Fruit fly (Drosophila melanogaster): Measurements from ENCODE around the gene RnpS1.

Gene RnpS1

DNA sequence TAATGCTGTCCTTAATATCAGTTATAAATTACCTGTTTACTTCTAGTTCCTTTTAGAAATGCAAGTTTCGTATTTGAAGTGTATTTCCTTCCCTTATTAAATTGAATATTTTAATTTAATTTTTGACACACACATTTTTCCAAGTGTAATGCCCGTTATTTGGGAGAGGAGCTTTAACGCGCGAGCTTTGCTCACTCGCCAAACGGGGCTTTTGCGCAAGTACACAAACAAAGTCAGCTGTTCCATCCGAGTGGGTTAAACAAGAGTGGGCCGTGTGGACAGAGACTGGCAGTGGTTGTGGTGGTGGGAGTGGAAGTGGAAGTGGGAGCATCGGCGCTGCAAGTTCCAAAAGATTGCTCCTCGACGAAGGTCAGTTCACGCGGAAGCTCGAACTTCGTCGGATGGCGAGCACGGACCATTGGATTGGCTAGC is 29.3 kb downstream of the RnpS1 start, which contains the start of gene CG8301:
Gene CG8301 (plus strand): TSS at position 218 of the 432 bp plus-strand sequence.
- TF ChIP-seq Myc (optimal IDR thresholded peaks at IDR 0.05) (no peak), foxo (GFP tag; optimal IDR thresholded peaks at IDR 0.05) (peak in 1 of 2 experiments; percentile 12), h (GFP tag; optimal IDR thresholded peaks at IDR 0.05) (peak; percentile 15), OdsH (GFP tag; optimal IDR thresholded peaks at IDR 0.05) (no peak), sv (GFP tag; optimal IDR thresholded peaks at IDR 0.05) (no peak), HLH106 (tag; optimal IDR thresholded peaks at IDR 0.05) (peak; percentile 19), Rel (GFP tag; optimal IDR thresholded peaks at IDR 0.05) (no peak), Rel (tag; optimal IDR thresholded peaks at IDR 0.05) (peak; percentile 41)

DNA sequence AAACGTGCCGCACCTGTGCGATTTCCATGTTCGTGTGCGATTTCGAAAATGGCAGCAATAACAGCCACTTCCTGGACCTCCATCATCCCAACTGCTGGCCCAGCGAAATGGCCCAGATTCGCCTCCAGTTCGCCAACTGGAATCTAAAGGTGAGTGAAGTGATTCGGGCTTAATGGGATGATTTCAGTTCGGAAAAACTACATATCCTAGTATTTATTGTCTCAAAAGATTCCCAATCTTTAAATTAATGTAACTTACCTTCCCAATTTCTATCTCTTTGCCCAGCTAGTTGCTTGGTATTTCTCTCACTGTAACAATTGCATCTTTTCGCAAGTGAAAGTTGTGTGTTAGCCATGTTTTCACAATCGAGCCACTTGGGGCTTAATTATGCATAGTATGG is 30.1 kb downstream of the RnpS1 start:
- TF ChIP-seq sage (GFP tag; optimal IDR thresholded peaks at IDR 0.05) (no peak), HLH106 (tag; optimal IDR thresholded peaks at IDR 0.05) (no peak), brk (GFP tag; optimal IDR thresholded peaks at IDR 0.05) (no peak), tai (GFP tag; optimal IDR thresholded peaks at IDR 0.05) (no peak), Hnf4 (GFP tag; optimal IDR thresholded peaks at IDR 0.05) (no peak), Sp1 (GFP tag; optimal IDR thresholded peaks at IDR 0.05) (no peak), Hr78 (GFP tag; optimal IDR thresholded peaks at IDR 0.05) (no peak)

DNA sequence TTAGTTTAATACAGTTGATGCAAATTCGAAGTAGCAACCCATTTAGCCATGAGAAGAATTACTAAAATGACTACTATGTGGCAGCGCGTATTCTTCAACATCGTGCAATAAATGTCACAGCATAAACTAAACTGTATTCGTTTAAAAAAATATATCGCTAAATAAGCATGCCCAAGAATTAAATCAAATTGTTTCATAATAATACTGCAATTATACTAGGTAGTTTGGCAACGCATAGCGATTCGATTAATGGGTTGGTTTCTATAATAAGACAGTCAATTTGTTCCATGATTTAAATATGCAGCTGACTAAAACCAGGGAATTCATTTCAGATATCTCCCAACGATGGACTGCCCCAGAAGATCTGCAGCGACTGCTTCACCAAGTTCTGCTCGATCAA is 31.3 kb downstream of the RnpS1 start, which contains the start of gene CG33654:
Gene CG33654 (minus strand): TSS at position 101 of the 400 bp plus-strand sequence.
- TF ChIP-seq foxo (GFP tag; optimal IDR thresholded peaks at IDR 0.05) (no peak), CrebA (GFP tag; optimal IDR thresholded peaks at IDR 0.05; ENCODE audit: borderline replicate concordance) (no peak), brk (GFP tag; optimal IDR thresholded peaks at IDR 0.05) (no peak), sage (GFP tag; optimal IDR thresholded peaks at IDR 0.05) (no peak), ey (GFP tag; optimal IDR thresholded peaks at IDR 0.05) (no peak), OdsH (GFP tag; optimal IDR thresholded peaks at IDR 0.05) (no peak), dl (GFP tag; optimal IDR thresholded peaks at IDR 0.05; ENCODE audit: insufficient read depth in 1 of 2, partially characterized antibody in 2 of 2) (no peak), Jra (GFP tag; optimal IDR thresholded peaks at IDR 0.05) (no peak), Vsx2 (GFP tag; optimal IDR thresholded peaks at IDR 0.05; ENCODE audit: partially characterized antibody) (no peak), Rel (GFP tag; optimal IDR thresholded peaks at IDR 0.05) (no peak), Rel (tag; optimal IDR thresholded peaks at IDR 0.05) (no peak), br (GFP tag; optimal IDR thresholded peaks at IDR 0.05) (no peak), Myc (optimal IDR thresholded peaks at IDR 0.05) (no peak), HLH106 (tag; optimal IDR thresholded peaks at IDR 0.05) (no peak), CG32264 (GFP tag; optimal IDR thresholded peaks at IDR 0.05) (no peak), pan (optimal IDR thresholded peaks at IDR 0.05) (no peak)

DNA sequence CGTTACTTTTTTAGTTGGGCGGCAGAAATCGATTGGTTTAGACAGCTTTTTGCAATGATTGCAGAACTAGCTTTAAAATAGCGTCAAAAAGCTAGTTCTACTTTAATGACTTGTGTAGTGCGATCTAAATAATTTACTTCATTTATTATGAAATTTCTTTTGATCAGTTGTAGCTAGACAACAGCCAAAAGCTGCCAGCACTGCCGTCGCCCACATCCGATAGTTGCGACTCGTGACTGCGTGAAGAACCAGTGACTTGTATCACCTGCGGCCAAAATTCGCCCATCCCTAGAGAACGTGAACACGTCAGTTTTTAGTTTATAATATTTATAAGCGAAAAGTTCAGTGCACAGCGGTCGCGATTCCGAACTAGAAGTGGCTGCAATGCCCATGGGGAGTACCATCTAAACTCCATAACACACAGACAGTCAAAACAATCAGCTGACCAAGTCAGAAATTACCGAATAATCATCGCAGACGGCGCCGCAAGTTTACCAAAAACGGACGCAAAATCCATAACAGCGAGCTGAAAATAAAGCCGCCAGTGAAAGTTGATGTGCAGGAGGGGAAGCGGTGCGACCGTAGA is 34.9 kb downstream of the RnpS1 start, which contains the start of gene P58IPK:
Gene P58IPK (plus strand): TSS at position 280 of the 586 bp plus-strand sequence.
- TF ChIP-seq foxo (GFP tag; optimal IDR thresholded peaks at IDR 0.05), result peak in 1 of 2 experiments; percentile 66
- no peak for TF ChIP-seq Hnf4 (GFP tag; optimal IDR thresholded peaks at IDR 0.05)
- TF ChIP-seq OdsH (GFP tag; optimal IDR thresholded peaks at IDR 0.05), result no peak
- TF ChIP-seq fru (GFP tag; optimal IDR thresholded peaks at IDR 0.05), result no peak
- peak; percentile 91 for TF ChIP-seq woc (GFP tag; optimal IDR thresholded peaks at IDR 0.05)
- TF ChIP-seq usp (GFP tag; optimal IDR thresholded peaks at IDR 0.05), result no peak
- TF ChIP-seq Abd-B (GFP tag; optimal IDR thresholded peaks at IDR 0.05), result no peak
- peak; percentile 46 for TF ChIP-seq CG32264 (GFP tag; optimal IDR thresholded peaks at IDR 0.05)
- TF ChIP-seq CG9705 (GFP tag; optimal IDR thresholded peaks at IDR 0.05), result peak; percentile 28
- peak; percentile 38 for TF ChIP-seq GATAd (GFP tag; optimal IDR thresholded peaks at IDR 0.05)
- peak; percentile 59 for TF ChIP-seq HLH106 (tag; optimal IDR thresholded peaks at IDR 0.05)
- TF ChIP-seq pan (optimal IDR thresholded peaks at IDR 0.05), result no peak
- no peak for TF ChIP-seq Mio (GFP tag; optimal IDR thresholded peaks at IDR 0.05)
- TF ChIP-seq dmrt93B (GFP tag; optimal IDR thresholded peaks at IDR 0.05), result peak; percentile 14
- no peak for TF ChIP-seq Dfd (GFP tag; optimal IDR thresholded peaks at IDR 0.05)
- TF ChIP-seq h (GFP tag; optimal IDR thresholded peaks at IDR 0.05), result peak; percentile 71
- TF ChIP-seq Rel (GFP tag; optimal IDR thresholded peaks at IDR 0.05), result no peak
- peak; percentile 33 for TF ChIP-seq Rel (tag; optimal IDR thresholded peaks at IDR 0.05)
- TF ChIP-seq Dif (GFP tag; optimal IDR thresholded peaks at IDR 0.05; ENCODE audit: partially characterized antibody), result no peak
- TF ChIP-seq Jra (GFP tag; optimal IDR thresholded peaks at IDR 0.05), result peak; percentile 72
- TF ChIP-seq Myc (optimal IDR thresholded peaks at IDR 0.05), result peak; percentile 89
- no peak for TF ChIP-seq N (GFP tag; optimal IDR thresholded peaks at IDR 0.05)
- no peak for TF ChIP-seq lola (GFP tag; optimal IDR thresholded peaks at IDR 0.05)
- no peak for TF ChIP-seq jim (GFP tag; optimal IDR thresholded peaks at IDR 0.05)
- peak; percentile 60 for TF ChIP-seq br (GFP tag; optimal IDR thresholded peaks at IDR 0.05)
- TF ChIP-seq Sp1 (GFP tag; optimal IDR thresholded peaks at IDR 0.05), result peak; percentile 32
- no peak for TF ChIP-seq Hr78 (GFP tag; optimal IDR thresholded peaks at IDR 0.05)
- peak; percentile 52 for TF ChIP-seq sage (GFP tag; optimal IDR thresholded peaks at IDR 0.05)
- TF ChIP-seq ey (GFP tag; optimal IDR thresholded peaks at IDR 0.05), result peak; percentile 53
- TF ChIP-seq dl (GFP tag; optimal IDR thresholded peaks at IDR 0.05; ENCODE audit: insufficient read depth in 1 of 2, partially characterized antibody in 2 of 2), result no peak
- peak; percentile 68 for TF ChIP-seq rgr (GFP tag; optimal IDR thresholded peaks at IDR 0.05)
- TF ChIP-seq sv (GFP tag; optimal IDR thresholded peaks at IDR 0.05), result peak; percentile 36
- TF ChIP-seq Vsx2 (GFP tag; optimal IDR thresholded peaks at IDR 0.05; ENCODE audit: partially characterized antibody), result no peak
- TF ChIP-seq brk (GFP tag; optimal IDR thresholded peaks at IDR 0.05), result no peak
- TF ChIP-seq dsf (GFP tag; optimal IDR thresholded peaks at IDR 0.05; ENCODE audit: borderline replicate concordance), result peak; percentile 33
- peak; percentile 35 for TF ChIP-seq psq (GFP tag; optimal IDR thresholded peaks at IDR 0.05)
- TF ChIP-seq tai (GFP tag; optimal IDR thresholded peaks at IDR 0.05), result no peak
- TF ChIP-seq CrebA (GFP tag; optimal IDR thresholded peaks at IDR 0.05; ENCODE audit: borderline replicate concordance), result no peak
- TF ChIP-seq Hr83 (GFP tag; optimal IDR thresholded peaks at IDR 0.05; ENCODE audit: poor library complexity, severe bottlenecking), result peak; percentile 83

Data from whole organism, wandering third instar larva.